Fruit fly (Drosophila melanogaster): Measurements from ENCODE around the gene ru.

ru gene

dm6 chr3L:1349397-1349796 lies 21.0 kb upstream of the ru start:
- TF ChIP-seq Rfx (GFP tag; IDR thresholded peaks at IDR 0.05) (no peak), CG11560 (tag; IDR thresholded peaks at IDR 0.05) (no peak), ase (GFP tag; IDR thresholded peaks at IDR 0.05) (0 out of 3 replicates have a peak, but pooled peaks have one; percentile 2), CG2678 (tag; optimal IDR thresholded peaks at IDR 0.05) (no peak), usp (GFP tag; optimal IDR thresholded peaks at IDR 0.05) (no peak), CG7372 (GFP tag; IDR thresholded peaks at IDR 0.05) (no peak), CG15514 (GFP tag; optimal IDR thresholded peaks at IDR 0.05) (peak; percentile 15), chinmo (GFP tag; IDR thresholded peaks at IDR 0.05; ENCODE audit: partially characterized antibody) (0 out of 4 replicates have a peak, but pooled peaks have one; percentile 37), Tbp (GFP tag; optimal IDR thresholded peaks at IDR 0.05) (no peak), CG3726 (GFP tag; IDR thresholded peaks at IDR 0.05) (no peak), Trl (optimal IDR thresholded peaks at IDR 0.05) (peak; percentile 57 to 65), Trl (GFP tag; optimal IDR thresholded peaks at IDR 0.05) (no peak), Hsf (GFP tag; optimal IDR thresholded peaks at IDR 0.05) (no peak), Hr78 (GFP tag; optimal IDR thresholded peaks at IDR 0.05) (no peak), CG10147 (GFP tag; optimal IDR thresholded peaks at IDR 0.05) (no peak), Dip3 (GFP tag; optimal IDR thresholded peaks at IDR 0.05) (no peak), cas (GFP tag; IDR thresholded peaks at IDR 0.05) (no peak), CG1832 (GFP tag; optimal IDR thresholded peaks at IDR 0.05) (no peak), en (GFP tag; optimal IDR thresholded peaks at IDR 0.05) (no peak), Med (GFP tag) (peak; percentile 64), Hmx (GFP tag; optimal IDR thresholded peaks at IDR 0.05) (no peak), CG31388 (GFP tag; optimal IDR thresholded peaks at IDR 0.05) (no peak), gem (tag; optimal IDR thresholded peaks at IDR 0.05) (no peak), CG10274 (GFP tag; optimal IDR thresholded peaks at IDR 0.05) (no peak), lbe (GFP tag; optimal IDR thresholded peaks at IDR 0.05) (no peak), CG2712 (tag; optimal IDR thresholded peaks at IDR 0.05) (no peak), pzg (GFP tag; optimal IDR thresholded peaks at IDR 0.05) (no peak), zen (tag; optimal IDR thresholded peaks at IDR 0.05) (no peak), HLH4C (GFP tag; IDR thresholded peaks at IDR 0.05; ENCODE audit: partially characterized antibody) (0 out of 3 replicates have a peak, but pooled peaks have one; percentile 12), CG3847 (GFP tag; IDR thresholded peaks at IDR 0.05) (no peak), D (optimal IDR thresholded peaks at IDR 0.05) (peak; percentile 71), D (GFP tag; optimal IDR thresholded peaks at IDR 0.05) (no peak), CG10209 (GFP tag; optimal IDR thresholded peaks at IDR 0.05) (no peak), Stat92E (GFP tag; optimal IDR thresholded peaks at IDR 0.05) (peak in 1 of 3 experiments; percentile 84), Ets65A (GFP tag) (peak; percentile 68), D19B (GFP tag; optimal IDR thresholded peaks at IDR 0.05) (no peak), slp2 (GFP tag; optimal IDR thresholded peaks at IDR 0.05) (no peak), Ssrp (tag; optimal IDR thresholded peaks at IDR 0.05) (no peak), yki (optimal IDR thresholded peaks at IDR 0.05) (no peak), luna (GFP tag; optimal IDR thresholded peaks at IDR 0.05) (no peak), z (GFP tag; IDR thresholded peaks at IDR 0.05) (peak; percentile 88), trh (GFP tag; optimal IDR thresholded peaks at IDR 0.05) (no peak), jing (GFP tag; optimal IDR thresholded peaks at IDR 0.05) (no peak), CG4424 (GFP tag; optimal IDR thresholded peaks at IDR 0.05) (no peak), CG13624 (GFP tag; optimal IDR thresholded peaks at IDR 0.05) (no peak), az2 (GFP tag; optimal IDR thresholded peaks at IDR 0.05) (no peak), Atf3 (GFP tag; optimal IDR thresholded peaks at IDR 0.05) (no peak), Hr39 (optimal IDR thresholded peaks at IDR 0.05) (peak; percentile 44), Mrtf (GFP tag; IDR thresholded peaks at IDR 0.05) (no peak), dati (GFP tag; IDR thresholded peaks at IDR 0.05) (no peak), CG33213 (GFP tag; optimal IDR thresholded peaks at IDR 0.05) (no peak), CG2116 (GFP tag; optimal IDR thresholded peaks at IDR 0.05) (no peak), jigr1 (GFP tag; IDR thresholded peaks at IDR 0.05) (no peak), crol (GFP tag; IDR thresholded peaks at IDR 0.05) (peak; percentile 82)

Measured in whole organism, embryonic.